Worm (Caenorhabditis elegans) whole organism, L2 larva: Measurements from ENCODE around the gene R06F6.12.

Experiments
- alr-1 ChIP-seq: fragments of 150-350 bp; optimal IDR thresholded peaks from 2 replicates; lab custom pipeline; 2014; ENCODE audit warnings: missing biosample characterization, missing genetic modification characterization
- ceh-82 ChIP-seq: fragments of 150-350 bp; optimal IDR thresholded peaks from 2 replicates; lab custom pipeline; 2014; ENCODE audit warnings: missing biosample characterization, missing genetic modification characterization
- lin-13 ChIP-seq: fragments of 150-350 bp; optimal IDR thresholded peaks from 2 replicates; lab custom pipeline; 2014; ENCODE audit warnings: missing biosample characterization, missing genetic modification reagents, missing genetic modification characterization
- nhr-10 ChIP-seq: sonication (generic microtip); optimal IDR thresholded peaks from 2 replicates; lab custom pipeline; 2017; ENCODE audit warnings: missing biosample characterization, missing genetic modification characterization
- nhr-23 ChIP-seq: fragments of 150-350 bp; optimal IDR thresholded peaks from 2 replicates; lab custom pipeline; 2014; ENCODE audit warnings: missing biosample characterization, missing genetic modification reagents, missing genetic modification characterization
- nhr-237 ChIP-seq: fragments of 150-350 bp; optimal IDR thresholded peaks from 2 replicates; lab custom pipeline; 2014; ENCODE audit warnings: missing biosample characterization, missing genetic modification characterization
- nhr-6 ChIP-seq: fragments of 150-350 bp; optimal IDR thresholded peaks from 2 replicates; lab custom pipeline; 2014; ENCODE audit warnings: missing biosample characterization, missing genetic modification characterization
- sem-4 ChIP-seq: fragments of 150-350 bp; optimal IDR thresholded peaks from 2 replicates; lab custom pipeline; 2014; ENCODE audit warnings: missing biosample characterization, missing genetic modification reagents, missing genetic modification characterization
- unc-62 ChIP-seq: fragments of 150-350 bp; optimal IDR thresholded peaks from 2 replicates; lab custom pipeline; 2014; ENCODE audit warnings: missing biosample characterization, missing genetic modification reagents, missing genetic modification characterization
- zag-1 ChIP-seq: fragments of 150-350 bp; optimal IDR thresholded peaks from 2 replicates; lab custom pipeline; 2014; ENCODE audit warnings: missing biosample characterization, missing genetic modification characterization

ce11 chrII:10870698-10871097, 46.8 kb upstream of the R06F6.12 start:
- TF ChIP-seq nhr-6 (tag; lab: Kevin White, UChicago) (no peak), lin-13 (no peak), ceh-82 (no peak), nhr-23 (tag; lab: Kevin White, UChicago) (no peak), zag-1 (no peak), sem-4 (tag; lab: Kevin White, UChicago) (no peak), unc-62 (no peak), nhr-10 (tag; lab: Kevin White, UChicago) (no peak), alr-1 (tag; lab: Kevin White, UChicago) (no peak), nhr-237 (tag; lab: Kevin White, UChicago) (no peak)
